Fruit fly (Drosophila melanogaster) whole organism, pupa: ENCODE data around the gene CG11368.

Experiments used
- CG10348 ChIP-seq: fragments of 200-800 bp; sonication (Bioruptor generic); IDR thresholded peaks from 2 replicates; pipeline ENCODE4 v1.3.6; 2022; ENCODE audit warnings: missing biosample characterization, missing genetic modification characterization
- CG12605 ChIP-seq: fragments of 200-800 bp; sonication (Bioruptor generic); IDR thresholded peaks from 2 replicates; pipeline ENCODE4 v1.3.6; 2022; ENCODE audit warnings: missing biosample characterization, missing genetic modification characterization
- CG13204 ChIP-seq: fragments of 200-800 bp; sonication (Bioruptor generic); optimal IDR thresholded peaks from 2 replicates; lab custom pipeline; 2018; ENCODE audit warnings: missing biosample characterization, mild to moderate bottlenecking, missing genetic modification characterization, moderate library complexity
- CG14655 ChIP-seq: fragments of 200-800 bp; sonication (Bioruptor generic); optimal IDR thresholded peaks from 3 replicates; lab custom pipeline; 2017; ENCODE audit warnings: mild to moderate bottlenecking, missing biosample characterization, missing genetic modification reagents, missing genetic modification characterization
- CG15710 ChIP-seq: fragments of 200-800 bp; sonication (Bioruptor generic); optimal IDR thresholded peaks from 2 replicates; lab custom pipeline; 2018; ENCODE audit warnings: missing biosample characterization, mild to moderate bottlenecking, missing genetic modification characterization, moderate library complexity
- CG17806 ChIP-seq: fragments of 200-800 bp; sonication (Bioruptor generic); optimal IDR thresholded peaks from 2 replicates; lab custom pipeline; 2018; ENCODE audit warnings: missing biosample characterization, mild to moderate bottlenecking, missing genetic modification characterization, moderate library complexity
- CG8159 ChIP-seq: fragments of 200-800 bp; sonication (Bioruptor generic); optimal IDR thresholded peaks from 3 replicates; lab custom pipeline; 2018; ENCODE audit warnings: missing biosample characterization, mild to moderate bottlenecking, missing genetic modification characterization, moderate library complexity
- EcR ChIP-seq: fragments of 200-800 bp; sonication (Bioruptor generic); optimal IDR thresholded peaks from 3 replicates; lab custom pipeline; 2019; ENCODE audit warnings: missing biosample characterization, missing genetic modification characterization, mild to moderate bottlenecking, moderate library complexity, missing genetic modification reagents
- Pif1B ChIP-seq: fragments of 200-800 bp; sonication (Bioruptor generic); optimal IDR thresholded peaks from 3 replicates; lab custom pipeline; 2016; ENCODE audit warnings: missing biosample characterization, missing genetic modification characterization
- Snoo ChIP-seq: fragments of 200-800 bp; sonication (Bioruptor generic); optimal IDR thresholded peaks from 3 replicates; lab custom pipeline; 2017; ENCODE audit warnings: missing biosample characterization, mild to moderate bottlenecking, missing genetic modification characterization, inconsistent platforms
- fd96Ca ChIP-seq: fragments of 200-800 bp; sonication (Bioruptor generic); IDR thresholded peaks from 3 replicates; pipeline ENCODE4 v1.3.6; 2022; ENCODE audit warnings: missing biosample characterization, missing genetic modification characterization
- rn ChIP-seq: fragments of 200-800 bp; sonication (Bioruptor generic); IDR thresholded peaks from 2 replicates; pipeline ENCODE4 v1.3.6; 2022; ENCODE audit warnings: missing biosample characterization, missing genetic modification characterization

- TF ChIP-seq fd96Ca, result no peak
- TF ChIP-seq CG17806, result no peak
- TF ChIP-seq Snoo (tag; lab: Kevin White, UChicago), result no peak
- TF ChIP-seq CG10348, result no peak
- TF ChIP-seq CG8159 (tag; lab: Kevin White, UChicago), result no peak
- TF ChIP-seq EcR (GFP tag; lab: Kevin White, UChicago), result no peak
- no peak for TF ChIP-seq Pif1B (GFP tag; lab: Kevin White, UChicago)
- no peak for TF ChIP-seq rn
- no peak for TF ChIP-seq CG14655 (GFP tag; lab: Kevin White, UChicago)
- TF ChIP-seq CG15710 (tag; lab: Kevin White, UChicago), result no peak
- TF ChIP-seq CG12605 (GFP tag; lab: Robert Waterston, UW), result no peak
- TF ChIP-seq CG13204 (GFP tag; lab: Kevin White, UChicago), result no peak
These were observed 38.4 kb upstream of the CG11368 start, which contains the start of gene CG42705 for dm6 chrX:7413569-7413968.
